Fruit fly (Drosophila melanogaster): ENCODE data around the gene CG13950.

The CG13950 gene

DNA sequence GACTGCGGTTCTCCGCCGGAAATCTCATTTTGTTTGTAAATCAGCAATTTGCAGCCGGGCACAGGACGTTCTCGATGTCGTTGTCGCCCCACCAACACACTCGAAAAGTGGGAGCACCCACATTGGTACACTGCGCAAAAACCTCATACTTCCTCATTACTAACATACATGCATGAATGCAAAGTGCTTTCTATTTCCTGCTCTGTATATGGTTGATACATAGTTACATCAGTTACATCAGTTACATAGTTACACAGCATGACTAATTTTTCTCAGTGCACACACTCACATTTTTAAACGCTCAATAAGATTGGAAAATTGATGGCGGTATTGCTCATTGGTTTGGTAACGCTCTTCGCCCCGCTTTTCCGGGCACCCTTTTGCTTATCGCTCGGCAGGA is 37.1 kb downstream of the CG13950 start:
- TF ChIP-seq CG12768 (GFP tag; optimal IDR thresholded peaks at IDR 0.05) = no peak
- no peak for TF ChIP-seq Mnt (GFP tag; optimal IDR thresholded peaks at IDR 0.05)
- no peak for TF ChIP-seq CG11617 (GFP tag; optimal IDR thresholded peaks at IDR 0.05)

DNA sequence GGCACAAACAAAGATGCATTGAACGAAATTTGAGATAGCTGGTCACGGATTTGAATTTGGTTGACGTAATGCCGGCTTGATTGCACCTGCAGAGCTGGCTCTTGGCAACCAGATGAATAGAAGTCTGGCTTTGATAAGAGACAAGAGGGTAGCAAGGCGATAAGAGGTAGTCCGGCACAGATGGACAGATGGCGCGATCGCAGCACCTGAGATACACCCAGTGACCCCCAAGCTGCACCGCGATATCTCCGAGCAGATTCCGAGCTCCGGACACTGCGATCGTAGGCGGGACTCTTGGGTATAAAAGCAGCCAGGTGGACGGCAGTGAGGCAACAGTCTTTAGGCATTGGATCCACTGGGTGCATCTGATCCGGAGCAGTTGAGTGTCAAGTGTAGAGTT is 38.3 kb downstream of the CG13950 start, which contains the start of gene Lsp1beta:
Lsp1beta (plus strand) TSS at position 185 of the 400 bp plus-strand sequence.
- no peak for TF ChIP-seq CG5204 (GFP tag; optimal IDR thresholded peaks at IDR 0.05)
- no peak for TF ChIP-seq CG33017 (tag; optimal IDR thresholded peaks at IDR 0.05)
- no peak for TF ChIP-seq CG12768 (GFP tag; optimal IDR thresholded peaks at IDR 0.05)
- no peak for TF ChIP-seq CG1620 (GFP tag; optimal IDR thresholded peaks at IDR 0.05)
- no peak for TF ChIP-seq Hr96 (GFP tag; optimal IDR thresholded peaks at IDR 0.05)
- no peak for TF ChIP-seq pad (GFP tag; optimal IDR thresholded peaks at IDR 0.05)
- TF ChIP-seq bab1 (GFP tag; optimal IDR thresholded peaks at IDR 0.05) = no peak
- TF ChIP-seq CG7045 (GFP tag; optimal IDR thresholded peaks at IDR 0.05) = no peak
- TF ChIP-seq Clk (GFP tag; optimal IDR thresholded peaks at IDR 0.05) = no peak
- TF ChIP-seq CG7101 (tag; optimal IDR thresholded peaks at IDR 0.05) = no peak
- TF ChIP-seq tj (GFP tag; optimal IDR thresholded peaks at IDR 0.05) = no peak
- no peak for TF ChIP-seq ovo (GFP tag; optimal IDR thresholded peaks at IDR 0.05)
- TF ChIP-seq cic (GFP tag; optimal IDR thresholded peaks at IDR 0.05) = no peak
- TF ChIP-seq toe (GFP tag; optimal IDR thresholded peaks at IDR 0.05) = no peak
- TF ChIP-seq CG14711 (tag; optimal IDR thresholded peaks at IDR 0.05) = no peak
- TF ChIP-seq Crg-1 (GFP tag; optimal IDR thresholded peaks at IDR 0.05) = no peak
- TF ChIP-seq cnc (optimal IDR thresholded peaks at IDR 0.05) = no peak

DNA sequence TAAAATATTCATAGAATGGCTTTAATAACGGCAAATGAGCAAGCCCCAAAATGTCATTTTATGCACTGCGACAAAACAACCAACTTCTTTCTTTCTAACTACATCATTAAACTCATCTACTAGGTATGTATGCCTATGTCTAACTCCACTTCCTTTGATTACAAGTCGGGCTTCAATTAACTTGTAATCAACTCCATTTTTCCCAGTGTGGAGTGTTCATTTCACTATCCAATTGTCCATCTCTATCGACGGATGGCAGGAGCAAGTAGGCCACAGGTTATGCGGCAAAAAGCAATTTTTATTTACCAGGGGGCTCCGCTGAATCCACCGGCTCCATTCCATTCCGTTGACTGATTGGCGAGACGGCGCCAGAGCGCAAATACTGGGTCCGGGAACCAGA is 43.8 kb downstream of the CG13950 start:
- no peak for TF ChIP-seq toe (GFP tag; optimal IDR thresholded peaks at IDR 0.05)
- TF ChIP-seq kay (GFP tag; ENCODE audit: borderline replicate concordance) = no peak
- no peak for TF ChIP-seq CG7045 (GFP tag; optimal IDR thresholded peaks at IDR 0.05)
- TF ChIP-seq CG14711 (tag; optimal IDR thresholded peaks at IDR 0.05) = no peak
- TF ChIP-seq CG5204 (GFP tag; optimal IDR thresholded peaks at IDR 0.05) = no peak
- no peak for TF ChIP-seq cic (GFP tag; optimal IDR thresholded peaks at IDR 0.05)
- no peak for TF ChIP-seq Clk (GFP tag; optimal IDR thresholded peaks at IDR 0.05)

Measured in whole organism, adult.